1 fruit fly cellular context compared by ENCODE assay signal in genomic region chr3L:18242096-18242495, dm6.
TF ChIP-seq lines count a peak whose summit lies in the region.

No protein-coding gene starts in this region.

TF ChIP-seq in whole organism, embryonic, 481 proteins besides CTCF, POLR2A, EP300 and RAD21 (continued from another document and continues in another):
- TF ChIP-seq fd64A (GFP tag; optimal IDR thresholded peaks at IDR 0.05; lab: Kevin White, UChicago): peak; percentile 62
- TF ChIP-seq CG4707 (GFP tag; optimal IDR thresholded peaks at IDR 0.05; lab: Kevin White, UChicago): peak; percentile 61
- TF ChIP-seq CG16813 (GFP tag; IDR thresholded peaks at IDR 0.05; lab: Robert Waterston, UW; ENCODE audit: partially characterized antibody): no peak
- TF ChIP-seq bigmax (GFP tag; optimal IDR thresholded peaks at IDR 0.05; lab: Kevin White, UChicago): no peak
- no peak for TF ChIP-seq CG4730 (GFP tag; IDR thresholded peaks at IDR 0.05; lab: Robert Waterston, UW)
- peak; percentile 35 for TF ChIP-seq YL-1 (GFP tag; optimal IDR thresholded peaks at IDR 0.05; lab: Kevin White, UChicago)
- no peak for TF ChIP-seq Ada2b (GFP tag; IDR thresholded peaks at IDR 0.05; lab: Robert Waterston, UW)
- TF ChIP-seq bowl (GFP tag; IDR thresholded peaks at IDR 0.05; lab: Robert Waterston, UW): no peak
- TF ChIP-seq CG2120 (GFP tag; optimal IDR thresholded peaks at IDR 0.05; lab: Kevin White, UChicago): no peak
- no peak for TF ChIP-seq zfh2 (GFP tag; optimal IDR thresholded peaks at IDR 0.05; lab: Kevin White, UChicago)
- TF ChIP-seq CG7928 (GFP tag; optimal IDR thresholded peaks at IDR 0.05; lab: Kevin White, UChicago): no peak
- TF ChIP-seq H15 (GFP tag; IDR thresholded peaks at IDR 0.05; lab: Robert Waterston, UW): no peak
- no peak for TF ChIP-seq gce (GFP tag; IDR thresholded peaks at IDR 0.05; lab: Robert Waterston, UW)
- TF ChIP-seq CG7987 (GFP tag; optimal IDR thresholded peaks at IDR 0.05; lab: Kevin White, UChicago): peak; percentile 33
- peak; percentile 35 for TF ChIP-seq nerfin-1 (tag; optimal IDR thresholded peaks at IDR 0.05; lab: Kevin White, UChicago)
- TF ChIP-seq h (optimal IDR thresholded peaks at IDR 0.05; lab: Kevin White, UChicago): no peak
- TF ChIP-seq CG10209 (GFP tag; optimal IDR thresholded peaks at IDR 0.05; lab: Kevin White, UChicago): peak; percentile 25
- no peak for TF ChIP-seq CG18011 (GFP tag; optimal IDR thresholded peaks at IDR 0.05; lab: Kevin White, UChicago)
- no peak for TF ChIP-seq abd-A (tag; optimal IDR thresholded peaks at IDR 0.05; lab: Kevin White, UChicago)
- no peak for TF ChIP-seq en (GFP tag; optimal IDR thresholded peaks at IDR 0.05; lab: Kevin White, UChicago)
- no peak for TF ChIP-seq CG10147 (GFP tag; optimal IDR thresholded peaks at IDR 0.05; lab: Kevin White, UChicago)
- no peak for TF ChIP-seq schlank (tag; optimal IDR thresholded peaks at IDR 0.05; lab: Kevin White, UChicago)
- no peak for TF ChIP-seq CG15073 (GFP tag; optimal IDR thresholded peaks at IDR 0.05; lab: Kevin White, UChicago)
- peak; percentile 44 for TF ChIP-seq CG18262 (tag; optimal IDR thresholded peaks at IDR 0.05; lab: Kevin White, UChicago)
- TF ChIP-seq CG4404 (GFP tag; IDR thresholded peaks at IDR 0.05; lab: Robert Waterston, UW): no peak
- no peak for TF ChIP-seq CkIIα-i1 (GFP tag; IDR thresholded peaks at IDR 0.05; lab: Robert Waterston, UW)
- TF ChIP-seq ap (GFP tag; IDR thresholded peaks at IDR 0.05; lab: Robert Waterston, UW): no peak
- TF ChIP-seq Sin3A (optimal IDR thresholded peaks at IDR 0.05; lab: Kevin White, UChicago): no peak
- no peak for TF ChIP-seq br (optimal IDR thresholded peaks at IDR 0.05; lab: Kevin White, UChicago)
- peak; percentile 54 for TF ChIP-seq odd (GFP tag; optimal IDR thresholded peaks at IDR 0.05; lab: Kevin White, UChicago)
- no peak for TF ChIP-seq jumu (GFP tag; optimal IDR thresholded peaks at IDR 0.05; lab: Kevin White, UChicago)
- TF ChIP-seq Hey (tag; optimal IDR thresholded peaks at IDR 0.05; lab: Kevin White, UChicago): no peak
- no peak for TF ChIP-seq al (GFP tag; IDR thresholded peaks at IDR 0.05; lab: Robert Waterston, UW)
- no peak for TF ChIP-seq bcd (GFP tag; optimal IDR thresholded peaks at IDR 0.05; lab: Kevin White, UChicago)
- no peak for TF ChIP-seq CG9876 (GFP tag; optimal IDR thresholded peaks at IDR 0.05; lab: Kevin White, UChicago)
- TF ChIP-seq CG11398 (GFP tag; optimal IDR thresholded peaks at IDR 0.05; lab: Kevin White, UChicago): peak; percentile 43
- TF ChIP-seq CG12744 (GFP tag; optimal IDR thresholded peaks at IDR 0.05; lab: Kevin White, UChicago): no peak
- TF ChIP-seq CG31441 (GFP tag; IDR thresholded peaks at IDR 0.05; lab: Robert Waterston, UW): peak; percentile 23; the same call in 1 of the 2 replicates
- TF ChIP-seq chinmo (GFP tag; IDR thresholded peaks at IDR 0.05; lab: Robert Waterston, UW; ENCODE audit: partially characterized antibody): no peak
- no peak for TF ChIP-seq CG4424 (GFP tag; optimal IDR thresholded peaks at IDR 0.05; lab: Kevin White, UChicago)
- TF ChIP-seq Dfd (GFP tag; optimal IDR thresholded peaks at IDR 0.05; lab: Kevin White, UChicago): no peak
- TF ChIP-seq CG17361 (GFP tag; IDR thresholded peaks at IDR 0.05; lab: Robert Waterston, UW): no peak
- TF ChIP-seq CG17186 (GFP tag; optimal IDR thresholded peaks at IDR 0.05; lab: Kevin White, UChicago): no peak
- peak; percentile 79 for TF ChIP-seq CG33557 (GFP tag; optimal IDR thresholded peaks at IDR 0.05; lab: Kevin White, UChicago)
- TF ChIP-seq CG34422 (GFP tag; IDR thresholded peaks at IDR 0.05; lab: Robert Waterston, UW): no peak
- peak; percentile 37 for TF ChIP-seq tup (GFP tag; optimal IDR thresholded peaks at IDR 0.05; lab: Kevin White, UChicago)
- no peak for TF ChIP-seq HHEX (GFP tag; optimal IDR thresholded peaks at IDR 0.05; lab: Kevin White, UChicago)
- peak; percentile 49; the same call in 2 of the 3 replicates for TF ChIP-seq ci (GFP tag; IDR thresholded peaks at IDR 0.05; lab: Robert Waterston, UW)
- no peak for TF ChIP-seq Aef1 (GFP tag; IDR thresholded peaks at IDR 0.05; lab: Robert Waterston, UW)
- TF ChIP-seq GATAe (GFP tag; conservative IDR thresholded peaks at IDR 0.05; lab: Robert Waterston, UW): no peak
- no peak for TF ChIP-seq BEAF-32 (GFP tag; optimal IDR thresholded peaks at IDR 0.05; lab: Kevin White, UChicago)
- no peak for TF ChIP-seq CG33213 (GFP tag; optimal IDR thresholded peaks at IDR 0.05; lab: Kevin White, UChicago)
- no peak for TF ChIP-seq lmd (GFP tag; IDR thresholded peaks at IDR 0.05; lab: Robert Waterston, UW)
- TF ChIP-seq CG4617 (GFP tag; optimal IDR thresholded peaks at IDR 0.05; lab: Kevin White, UChicago; ENCODE audit: borderline replicate concordance): no peak
- TF ChIP-seq CG31224 (GFP tag; IDR thresholded peaks at IDR 0.05; lab: Robert Waterston, UW): no peak
- TF ChIP-seq CG3163 (GFP tag; optimal IDR thresholded peaks at IDR 0.05; lab: Kevin White, UChicago): no peak
- TF ChIP-seq dm (GFP tag; optimal IDR thresholded peaks at IDR 0.05; lab: Kevin White, UChicago): no peak
- TF ChIP-seq run (tag; optimal IDR thresholded peaks at IDR 0.05; lab: Kevin White, UChicago): no peak
- TF ChIP-seq tap (tag; optimal IDR thresholded peaks at IDR 0.05; lab: Kevin White, UChicago): no peak
- TF ChIP-seq CG10321 (GFP tag; IDR thresholded peaks at IDR 0.05; lab: Robert Waterston, UW): 0 out of 2 replicates have a peak, but pooled peaks have one; percentile 14
- no peak for TF ChIP-seq eyg (GFP tag; optimal IDR thresholded peaks at IDR 0.05; lab: Kevin White, UChicago)
- no peak for TF ChIP-seq ken (GFP tag; IDR thresholded peaks at IDR 0.05; lab: Robert Waterston, UW)
- no peak for TF ChIP-seq CG17385 (GFP tag; optimal IDR thresholded peaks at IDR 0.05; lab: Kevin White, UChicago)
- no peak for TF ChIP-seq Dref (GFP tag; IDR thresholded peaks at IDR 0.05; lab: Robert Waterston, UW)
- TF ChIP-seq CG3065 (GFP tag; optimal IDR thresholded peaks at IDR 0.05; lab: Kevin White, UChicago): no peak
- peak; percentile 64 for TF ChIP-seq gsb-n (tag; optimal IDR thresholded peaks at IDR 0.05; lab: Kevin White, UChicago)
- TF ChIP-seq H2.0 (GFP tag; IDR thresholded peaks at IDR 0.05; lab: Robert Waterston, UW): no peak
- no peak for TF ChIP-seq ab (GFP tag; optimal IDR thresholded peaks at IDR 0.05; lab: Kevin White, UChicago)
- no peak for TF ChIP-seq wdn (GFP tag; IDR thresholded peaks at IDR 0.05; lab: Robert Waterston, UW)
- TF ChIP-seq CG42726 (GFP tag; IDR thresholded peaks at IDR 0.05; lab: Robert Waterston, UW; ENCODE audit: partially characterized antibody): no peak
- TF ChIP-seq Dbx (GFP tag; IDR thresholded peaks at IDR 0.05; lab: Robert Waterston, UW): no peak
- peak in 1 of 2 experiments; percentile 49 for TF ChIP-seq bsh (GFP tag; optimal IDR thresholded peaks at IDR 0.05; lab: Kevin White, UChicago)
- TF ChIP-seq emc (GFP tag; optimal IDR thresholded peaks at IDR 0.05; lab: Kevin White, UChicago): no peak
- TF ChIP-seq CG12391 (tag; optimal IDR thresholded peaks at IDR 0.05; lab: Kevin White, UChicago): no peak
- no peak for TF ChIP-seq CG6854 (GFP tag; optimal IDR thresholded peaks at IDR 0.05; lab: Kevin White, UChicago)
- TF ChIP-seq tin (GFP tag; optimal IDR thresholded peaks at IDR 0.05; lab: Kevin White, UChicago): no peak
- TF ChIP-seq CG10543 (GFP tag; optimal IDR thresholded peaks at IDR 0.05; lab: Kevin White, UChicago): no peak
- no peak for TF ChIP-seq CG12071 (GFP tag; optimal IDR thresholded peaks at IDR 0.05; lab: Kevin White, UChicago)
- TF ChIP-seq Hr3 (GFP tag; optimal IDR thresholded peaks at IDR 0.05; lab: Kevin White, UChicago): no peak
- no peak for TF ChIP-seq Sry-δ (GFP tag; optimal IDR thresholded peaks at IDR 0.05; lab: Kevin White, UChicago)
- TF ChIP-seq HLH3B (GFP tag; IDR thresholded peaks at IDR 0.05; lab: Robert Waterston, UW): no peak
- TF ChIP-seq CG10959 (GFP tag; IDR thresholded peaks at IDR 0.05; lab: Robert Waterston, UW): peak; percentile 46; the same call in 1 of the 2 replicates
- TF ChIP-seq mam (GFP tag; optimal IDR thresholded peaks at IDR 0.05; lab: Kevin White, UChicago): no peak
- TF ChIP-seq Neu2 (GFP tag; optimal IDR thresholded peaks at IDR 0.05; lab: Kevin White, UChicago; ENCODE audit: borderline replicate concordance): no peak
- TF ChIP-seq CG6683 (GFP tag; optimal IDR thresholded peaks at IDR 0.05; lab: Kevin White, UChicago): no peak
- no peak for TF ChIP-seq Hr78 (GFP tag; optimal IDR thresholded peaks at IDR 0.05; lab: Kevin White, UChicago)
- no peak for TF ChIP-seq gt (GFP tag; IDR thresholded peaks at IDR 0.05; lab: Robert Waterston, UW)
- TF ChIP-seq ttk (GFP tag; IDR thresholded peaks at IDR 0.05; lab: Robert Waterston, UW): no peak
- TF ChIP-seq da (GFP tag; optimal IDR thresholded peaks at IDR 0.05; lab: Kevin White, UChicago): no peak
- TF ChIP-seq Bteb2 (GFP tag; optimal IDR thresholded peaks at IDR 0.05; lab: Kevin White, UChicago): no peak
- no peak for TF ChIP-seq CG7839 (tag; optimal IDR thresholded peaks at IDR 0.05; lab: Kevin White, UChicago)
- TF ChIP-seq dimm (GFP tag; IDR thresholded peaks at IDR 0.05; lab: Robert Waterston, UW): no peak
- TF ChIP-seq CG1024 (GFP tag; IDR thresholded peaks at IDR 0.05; lab: Robert Waterston, UW): no peak
- TF ChIP-seq nerfin-2 (GFP tag; IDR thresholded peaks at IDR 0.05; lab: Robert Waterston, UW; ENCODE audit: partially characterized antibody): no peak
- no peak for TF ChIP-seq slp2 (GFP tag; optimal IDR thresholded peaks at IDR 0.05; lab: Kevin White, UChicago)
- TF ChIP-seq CoRest (tag; optimal IDR thresholded peaks at IDR 0.05; lab: Kevin White, UChicago): no peak
- no peak for TF ChIP-seq CG4282 (GFP tag; optimal IDR thresholded peaks at IDR 0.05; lab: Kevin White, UChicago)
- no peak for TF ChIP-seq Poxn (GFP tag; IDR thresholded peaks at IDR 0.05; lab: Robert Waterston, UW)
- no peak for TF ChIP-seq CG34376 (GFP tag; optimal IDR thresholded peaks at IDR 0.05; lab: Kevin White, UChicago)
- TF ChIP-seq Lim3 (GFP tag; IDR thresholded peaks at IDR 0.05; lab: Robert Waterston, UW): no peak
- peak; percentile 30 for TF ChIP-seq NC2β (GFP tag; optimal IDR thresholded peaks at IDR 0.05; lab: Kevin White, UChicago)
- TF ChIP-seq insv (GFP tag; optimal IDR thresholded peaks at IDR 0.05; lab: Kevin White, UChicago): no peak
- no peak for TF ChIP-seq CG4820 (GFP tag; optimal IDR thresholded peaks at IDR 0.05; lab: Kevin White, UChicago)
- TF ChIP-seq lola (GFP tag; optimal IDR thresholded peaks at IDR 0.05; lab: Kevin White, UChicago): peak in 1 of 3 experiments; percentile 51
- peak; percentile 62 for TF ChIP-seq CG15479 (GFP tag; optimal IDR thresholded peaks at IDR 0.05; lab: Kevin White, UChicago)
- no peak for TF ChIP-seq CHES-1-like (GFP tag; optimal IDR thresholded peaks at IDR 0.05; lab: Kevin White, UChicago)
- peak; percentile 55 for TF ChIP-seq kni (GFP tag; optimal IDR thresholded peaks at IDR 0.05; lab: Kevin White, UChicago)
- no peak for TF ChIP-seq Mrtf (GFP tag; IDR thresholded peaks at IDR 0.05; lab: Robert Waterston, UW)
- TF ChIP-seq CG14050 (GFP tag; IDR thresholded peaks at IDR 0.05; lab: Robert Waterston, UW): no peak
- no peak for TF ChIP-seq Ets65A (GFP tag; lab: Kevin White, UChicago)
- TF ChIP-seq toy (GFP tag; IDR thresholded peaks at IDR 0.05; lab: Robert Waterston, UW): no peak
- TF ChIP-seq CG13424 (tag; optimal IDR thresholded peaks at IDR 0.05; lab: Kevin White, UChicago): no peak
- no peak for TF ChIP-seq CG31388 (GFP tag; optimal IDR thresholded peaks at IDR 0.05; lab: Kevin White, UChicago)
- no peak for TF ChIP-seq CG17612 (GFP tag; IDR thresholded peaks at IDR 0.05; lab: Robert Waterston, UW)
- TF ChIP-seq chm (GFP tag; IDR thresholded peaks at IDR 0.05; lab: Robert Waterston, UW): peak; percentile 72; the same call in 1 of the 2 replicates
- peak; percentile 28 for TF ChIP-seq CG1603 (tag; optimal IDR thresholded peaks at IDR 0.05; lab: Kevin White, UChicago)
- 0 out of 3 replicates have a peak, but pooled peaks have one; percentile 14 for TF ChIP-seq dysf (GFP tag; IDR thresholded peaks at IDR 0.05; lab: Robert Waterston, UW)
- peak; percentile 44 for TF ChIP-seq gem (tag; optimal IDR thresholded peaks at IDR 0.05; lab: Kevin White, UChicago)
- TF ChIP-seq cato (GFP tag; optimal IDR thresholded peaks at IDR 0.05; lab: Kevin White, UChicago; ENCODE audit: borderline replicate concordance): no peak
- TF ChIP-seq Nf-YC (tag; optimal IDR thresholded peaks at IDR 0.05; lab: Kevin White, UChicago): no peak
- no peak for TF ChIP-seq Ets97D (GFP tag; optimal IDR thresholded peaks at IDR 0.05; lab: Kevin White, UChicago)
- TF ChIP-seq kay (GFP tag; optimal IDR thresholded peaks at IDR 0.05; lab: Kevin White, UChicago): peak; percentile 9
- no peak for TF ChIP-seq CG2199 (GFP tag; IDR thresholded peaks at IDR 0.05; lab: Robert Waterston, UW)
- TF ChIP-seq peb (GFP tag; IDR thresholded peaks at IDR 0.05; lab: Robert Waterston, UW): no peak
- TF ChIP-seq Gsc (GFP tag; IDR thresholded peaks at IDR 0.05; lab: Robert Waterston, UW): no peak
- no peak for TF ChIP-seq CG13894 (tag; optimal IDR thresholded peaks at IDR 0.05; lab: Kevin White, UChicago)
- TF ChIP-seq D19B (GFP tag; optimal IDR thresholded peaks at IDR 0.05; lab: Kevin White, UChicago): no peak
- no peak for TF ChIP-seq CG10366 (GFP tag; IDR thresholded peaks at IDR 0.05; lab: Robert Waterston, UW)
- no peak for TF ChIP-seq CG17359 (tag; optimal IDR thresholded peaks at IDR 0.05; lab: Kevin White, UChicago)
- no peak for TF ChIP-seq p53 (GFP tag; optimal IDR thresholded peaks at IDR 0.05; lab: Kevin White, UChicago)
- TF ChIP-seq scrt (GFP tag; optimal IDR thresholded peaks at IDR 0.05; lab: Kevin White, UChicago): no peak
- no peak for TF ChIP-seq wor (GFP tag; IDR thresholded peaks at IDR 0.05; lab: Robert Waterston, UW)
- no peak for TF ChIP-seq Meics (GFP tag; optimal IDR thresholded peaks at IDR 0.05; lab: Kevin White, UChicago)
- TF ChIP-seq sim (GFP tag; IDR thresholded peaks at IDR 0.05; lab: Robert Waterston, UW): no peak
- no peak for TF ChIP-seq CG10462 (GFP tag; optimal IDR thresholded peaks at IDR 0.05; lab: Kevin White, UChicago)
- TF ChIP-seq Rfx (GFP tag; IDR thresholded peaks at IDR 0.05; lab: Robert Waterston, UW): no peak
- TF ChIP-seq zen (tag; optimal IDR thresholded peaks at IDR 0.05; lab: Kevin White, UChicago): peak; percentile 21
- no peak for TF ChIP-seq CG6765 (GFP tag; optimal IDR thresholded peaks at IDR 0.05; lab: Kevin White, UChicago)
- no peak for TF ChIP-seq CG8281 (tag; optimal IDR thresholded peaks at IDR 0.05; lab: Kevin White, UChicago)
- TF ChIP-seq CG32767 (GFP tag; IDR thresholded peaks at IDR 0.05; lab: Robert Waterston, UW): no peak
